Worm (Caenorhabditis elegans): ENCODE measurements around the gene ztf-27.

The ztf-27 gene

DNA sequence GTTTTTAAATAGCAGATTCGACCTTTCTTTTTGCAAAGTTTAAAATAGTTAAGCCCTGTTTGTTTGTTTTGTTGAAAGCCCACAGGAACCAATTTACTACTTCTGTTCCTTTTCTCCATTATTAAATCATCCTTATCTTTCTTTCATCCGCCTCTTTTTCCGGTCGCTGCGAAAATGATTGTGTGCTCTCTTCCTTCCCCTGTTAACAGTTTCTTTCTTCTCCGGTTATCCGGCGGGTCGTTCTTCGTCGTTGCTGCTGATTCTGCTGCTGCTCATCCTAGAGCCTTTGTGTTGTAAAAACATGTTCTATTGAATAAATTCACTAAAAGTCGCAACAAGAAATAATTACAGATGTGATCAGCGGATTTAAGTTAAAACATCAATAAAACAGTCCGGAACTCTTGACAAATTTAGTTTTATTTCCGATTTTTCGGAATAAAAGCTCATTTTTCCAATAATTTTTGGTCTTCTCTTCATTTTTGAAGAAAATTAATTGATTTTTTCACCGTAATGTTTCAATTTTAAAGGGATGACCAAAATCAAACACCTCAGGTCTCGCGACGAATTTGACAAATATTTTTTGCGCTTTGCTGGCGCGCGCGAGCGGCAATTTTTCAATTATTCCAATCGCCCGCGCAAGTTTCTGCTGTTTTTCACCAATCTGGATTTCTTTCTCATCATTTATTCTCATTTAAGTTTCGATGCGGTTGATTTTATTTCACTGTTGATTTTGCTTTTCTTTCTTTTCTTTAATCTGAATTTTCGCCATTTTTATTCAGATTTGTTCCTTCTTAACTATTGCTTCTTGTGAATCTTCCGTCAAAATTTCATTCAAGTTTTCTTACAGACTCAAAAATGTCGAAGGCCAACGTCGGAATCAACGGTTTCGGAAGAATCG is 8.4 kb downstream of the ztf-27 start, which contains the start of gene gpd-1 (continued):
- no peak for TF ChIP-seq zip-11 (GFP tag; IDR thresholded peaks at IDR 0.05)
- TF ChIP-seq pha-4 (GFP tag; IDR thresholded peaks at IDR 0.05) = no peak
- TF ChIP-seq pha-4 (tag; optimal IDR thresholded peaks at IDR 0.05) = no peak
- no peak for TF ChIP-seq aly-2 (tag; optimal IDR thresholded peaks at IDR 0.05)
- no peak for TF ChIP-seq ctbp-1 (GFP tag; IDR thresholded peaks at IDR 0.05)
- no peak for TF ChIP-seq Y75B8A.6 (GFP tag; IDR thresholded peaks at IDR 0.05)
- TF ChIP-seq spr-1 (tag; optimal IDR thresholded peaks at IDR 0.05) = no peak
- no peak for TF ChIP-seq mdt-29 (GFP tag; IDR thresholded peaks at IDR 0.05)
- TF ChIP-seq saeg-2 (GFP tag; IDR thresholded peaks at IDR 0.05) = no peak
- 0 out of 2 replicates have a peak, but pooled peaks have one; percentile 12 for TF ChIP-seq T26A8.4 (GFP tag; IDR thresholded peaks at IDR 0.05)
- no peak for TF ChIP-seq lin-1 (GFP tag; IDR thresholded peaks at IDR 0.05)
- no peak for TF ChIP-seq daf-12 (tag; optimal IDR thresholded peaks at IDR 0.05)
- no peak for TF ChIP-seq lim-7 (GFP tag; IDR thresholded peaks at IDR 0.05)

DNA sequence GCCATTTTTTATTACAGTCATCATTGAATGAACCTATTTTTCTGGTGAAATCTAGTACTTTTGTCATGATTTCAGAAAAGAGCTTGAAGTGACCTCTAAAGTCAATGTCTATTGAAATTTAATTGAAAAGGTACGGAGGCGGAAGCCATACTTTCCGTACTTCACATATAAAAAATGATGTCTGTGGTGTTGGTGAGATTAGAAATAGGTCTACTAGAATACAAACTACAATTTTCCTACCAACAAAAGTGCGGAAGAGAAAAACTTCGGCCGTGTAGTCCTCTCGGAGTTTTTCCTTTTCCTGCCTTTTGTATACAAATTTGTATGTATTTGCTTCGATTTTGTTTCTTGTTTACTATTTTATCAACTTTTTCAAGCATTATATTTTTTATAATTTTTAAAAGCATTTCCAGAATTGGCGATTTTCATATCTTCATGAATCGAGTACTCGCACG is 10.2 kb downstream of the ztf-27 start, which contains the start of gene T09F3.4:
Gene T09F3.4, plus strand, starts transcription at position 405 of the 455 bp plus-strand sequence.
- TF ChIP-seq daf-16 (GFP tag; optimal IDR thresholded peaks at IDR 0.05) (no peak), daf-16 (tag; optimal IDR thresholded peaks at IDR 0.05) (peak; percentile 9), madf-5 (GFP tag; IDR thresholded peaks at IDR 0.05) (0 out of 4 replicates have a peak, but pooled peaks of 1 of the 2 experiments have one; percentile 6), mes-2 (tag; optimal IDR thresholded peaks at IDR 0.05; ENCODE audit: poor library complexity, severe bottlenecking) (peak; percentile 97), tra-1 (GFP tag; IDR thresholded peaks at IDR 0.05) (no peak), ZK337.2 (GFP tag; IDR thresholded peaks at IDR 0.05) (0 out of 2 replicates have a peak, but pooled peaks have one; percentile 54), hlh-11 (tag; optimal IDR thresholded peaks at IDR 0.05) (peak; percentile 13), T20F7.1 (GFP tag; optimal IDR thresholded peaks at IDR 0.05) (peak; percentile 66), lin-38 (GFP tag; IDR thresholded peaks at IDR 0.05) (peak; percentile 61), hif-1 (tag; optimal IDR thresholded peaks at IDR 0.05) (peak in 1 of 2 experiments; percentile 83), dpl-1 (GFP tag; optimal IDR thresholded peaks at IDR 0.05) (peak; percentile 69), pha-4 (GFP tag; IDR thresholded peaks at IDR 0.05) (no peak), pha-4 (tag; optimal IDR thresholded peaks at IDR 0.05) (peak; percentile 40), ztf-11 (tag; optimal IDR thresholded peaks at IDR 0.05) (no peak), F49E8.2 (tag; optimal IDR thresholded peaks at IDR 0.05; ENCODE audit: borderline replicate concordance) (no peak), snpc-1.2 (GFP tag; IDR thresholded peaks at IDR 0.05) (peak; percentile 39; the same call in 1 of the 2 replicates), unc-130 (GFP tag; optimal IDR thresholded peaks at IDR 0.05) (peak; percentile 78), unc-62 (GFP tag; optimal IDR thresholded peaks at IDR 0.05 in 1 of 2) (peak in 1 of 2 experiments; percentile 25), unc-62 (tag; optimal IDR thresholded peaks at IDR 0.05) (no peak), rbr-2 (tag; optimal IDR thresholded peaks at IDR 0.05) (peak; percentile 8), dmd-6 (GFP tag; IDR thresholded peaks at IDR 0.05) (peak; percentile 23; the same call in 1 of the 2 replicates), nhr-111 (GFP tag; optimal IDR thresholded peaks at IDR 0.05) (no peak), dve-1 (tag; optimal IDR thresholded peaks at IDR 0.05; ENCODE audit: insufficient read depth) (peak; percentile 67), lsy-2 (tag; optimal IDR thresholded peaks at IDR 0.05) (peak in 1 of 2 experiments; percentile 86), fos-1 (tag; optimal IDR thresholded peaks at IDR 0.05) (no peak), nhr-28 (tag; optimal IDR thresholded peaks at IDR 0.05) (peak; percentile 95), mdt-29 (GFP tag; IDR thresholded peaks at IDR 0.05) (no peak), nhr-25 (tag; optimal IDR thresholded peaks at IDR 0.05; ENCODE audit: borderline replicate concordance, insufficient read depth) (no peak), ZK546.5 (tag; optimal IDR thresholded peaks at IDR 0.05) (no peak), nhr-6 (tag; optimal IDR thresholded peaks at IDR 0.05) (peak; percentile 64), mep-1 (tag; optimal IDR thresholded peaks at IDR 0.05) (peak; percentile 66), arid-1 (GFP tag; conservative IDR thresholded peaks at IDR 0.05) (0 out of 2 replicates have a peak, but pooled peaks have one; percentile 13), hlh-30 (tag; optimal IDR thresholded peaks at IDR 0.05; ENCODE audit: insufficient read depth) (peak; percentile 28), F26F4.8 (GFP tag; conservative IDR thresholded peaks at IDR 0.05) (no peak)

Measured in whole organism, L4 larva.